Worm (Caenorhabditis elegans): ENCODE results near the gene samp-1.
A peak's percentile ranks its signal among the peaks of the same experiment; 100 is the strongest.

The samp-1 gene

DNA sequence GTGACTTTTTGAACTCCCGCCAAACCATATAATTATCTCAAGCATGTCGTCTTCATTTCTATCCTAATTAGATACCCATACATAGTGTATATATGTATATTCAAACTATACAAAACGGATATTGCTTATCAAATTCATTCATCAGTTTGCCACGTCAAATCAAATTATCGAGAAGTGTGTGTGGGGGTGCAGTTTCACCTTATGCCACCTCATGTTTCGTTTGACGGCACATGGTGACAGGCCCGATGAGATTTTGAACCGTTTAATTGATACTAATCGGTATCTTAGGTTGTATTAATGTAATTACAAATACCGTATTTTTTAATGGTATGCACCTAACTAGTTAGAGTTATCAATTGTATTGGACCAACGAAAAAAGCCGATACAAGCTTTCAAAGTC is 18.0 kb upstream of the samp-1 start:
- no peak for TF ChIP-seq ama-1 (optimal IDR thresholded peaks at IDR 0.05)
- no peak for TF ChIP-seq ama-1 (GFP tag; optimal IDR thresholded peaks at IDR 0.05)
- no peak for TF ChIP-seq B0019.2 (GFP tag; conservative IDR thresholded peaks at IDR 0.05)
- no peak for TF ChIP-seq lsy-27 (tag; optimal IDR thresholded peaks at IDR 0.05; ENCODE audit: borderline replicate concordance, insufficient read depth)
- no peak for TF ChIP-seq ceh-91 (GFP tag; IDR thresholded peaks at IDR 0.05)
- no peak for TF ChIP-seq hmg-20 (GFP tag; IDR thresholded peaks at IDR 0.05)
- TF ChIP-seq C06A6.2 (GFP tag; conservative IDR thresholded peaks at IDR 0.05), result no peak
- TF ChIP-seq pha-4 (tag; optimal IDR thresholded peaks at IDR 0.05), result no peak
- TF ChIP-seq B0336.3 (GFP tag; IDR thresholded peaks at IDR 0.05), result no peak
- TF ChIP-seq T07F8.4 (tag; optimal IDR thresholded peaks at IDR 0.05), result no peak
- TF ChIP-seq fkh-3 (tag; optimal IDR thresholded peaks at IDR 0.05), result no peak
- TF ChIP-seq repo-1 (tag; optimal IDR thresholded peaks at IDR 0.05), result no peak

DNA sequence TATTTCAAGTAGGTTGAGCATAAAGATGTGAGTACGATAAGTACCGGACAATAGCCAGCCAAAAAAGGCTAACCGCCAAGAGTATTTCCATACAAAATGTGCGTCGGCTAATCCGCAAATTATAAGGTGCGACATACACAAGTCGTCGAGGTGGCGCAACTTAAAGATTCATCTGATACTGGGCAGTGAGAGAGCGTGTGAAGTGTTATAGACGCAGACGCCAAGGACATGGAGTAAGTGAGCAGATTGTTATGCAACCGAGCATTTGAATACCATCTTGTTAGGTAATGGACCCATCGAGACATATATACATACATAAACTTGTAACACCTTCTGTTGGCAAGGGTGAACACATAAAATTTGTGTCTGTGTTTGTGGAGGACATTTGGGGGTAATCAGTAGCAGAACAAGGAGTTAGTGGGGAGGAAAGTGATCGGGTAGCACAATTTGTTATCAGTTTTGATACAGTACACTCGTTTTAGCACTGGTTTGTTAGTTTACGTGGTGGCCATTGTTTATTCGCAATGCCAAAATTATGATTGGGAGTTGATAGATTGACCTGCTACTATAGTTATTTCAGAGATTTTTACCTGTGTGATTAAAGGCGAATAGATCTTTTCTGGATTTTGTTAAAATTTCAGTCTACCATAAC is 17.3 kb upstream of the samp-1 start:
- TF ChIP-seq Y95B8A.8 (GFP tag; IDR thresholded peaks at IDR 0.05) (no peak), nhr-80 (tag; optimal IDR thresholded peaks at IDR 0.05) (peak; percentile 17)

DNA sequence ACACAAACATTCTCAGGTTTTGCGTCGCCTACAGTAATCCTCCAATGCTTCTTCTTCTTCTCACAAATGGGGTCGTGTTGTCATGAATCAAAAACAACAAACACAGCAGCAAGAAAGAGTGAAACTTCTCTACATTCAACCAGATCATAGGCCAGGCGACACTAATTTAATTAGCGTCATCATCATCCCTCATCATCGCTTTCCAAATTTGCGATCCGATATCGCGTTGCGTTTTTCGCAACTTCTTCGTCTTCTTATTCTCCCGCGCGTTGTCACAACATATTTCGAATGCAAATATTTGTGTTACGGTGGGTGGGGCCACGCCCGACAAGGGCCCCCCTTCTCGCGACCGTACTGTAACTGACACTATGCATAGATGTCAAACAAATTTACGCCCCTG is 16.2 kb upstream of the samp-1 start:
- no peak for TF ChIP-seq cebp-2 (GFP tag; IDR thresholded peaks at IDR 0.05)
- no peak for TF ChIP-seq nhr-80 (tag; optimal IDR thresholded peaks at IDR 0.05)
- TF ChIP-seq aptf-2 (GFP tag; conservative IDR thresholded peaks at IDR 0.05), result no peak
- no peak for TF ChIP-seq F57A8.1 (GFP tag; optimal IDR thresholded peaks at IDR 0.05)
- TF ChIP-seq mxl-1 (tag; optimal IDR thresholded peaks at IDR 0.05), result no peak
- TF ChIP-seq die-1 (tag; optimal IDR thresholded peaks at IDR 0.05), result no peak
- no peak for TF ChIP-seq egrh-3 (GFP tag; IDR thresholded peaks at IDR 0.05)
- TF ChIP-seq zfh-2 (GFP tag; conservative IDR thresholded peaks at IDR 0.05), result no peak
- no peak for TF ChIP-seq lin-54 (GFP tag; optimal IDR thresholded peaks at IDR 0.05)
- no peak for TF ChIP-seq ceh-91 (GFP tag; IDR thresholded peaks at IDR 0.05)
- no peak for TF ChIP-seq aptf-3 (GFP tag; IDR thresholded peaks at IDR 0.05)
- TF ChIP-seq F37B4.10 (GFP tag; IDR thresholded peaks at IDR 0.05), result no peak
- no peak for TF ChIP-seq F23B12.7 (tag; optimal IDR thresholded peaks at IDR 0.05; ENCODE audit: insufficient read depth)
- no peak for TF ChIP-seq Y95B8A.8 (GFP tag; IDR thresholded peaks at IDR 0.05)
- TF ChIP-seq T07F8.4 (tag; optimal IDR thresholded peaks at IDR 0.05), result no peak
- TF ChIP-seq B0336.3 (GFP tag; IDR thresholded peaks at IDR 0.05), result no peak
- TF ChIP-seq mes-4 (tag; optimal IDR thresholded peaks at IDR 0.05), result no peak
- TF ChIP-seq let-526 (GFP tag; IDR thresholded peaks at IDR 0.05), result no peak
- no peak for TF ChIP-seq snpc-4 (GFP tag; optimal IDR thresholded peaks at IDR 0.05)
- TF ChIP-seq snpc-4 (tag; optimal IDR thresholded peaks at IDR 0.05), result no peak

DNA sequence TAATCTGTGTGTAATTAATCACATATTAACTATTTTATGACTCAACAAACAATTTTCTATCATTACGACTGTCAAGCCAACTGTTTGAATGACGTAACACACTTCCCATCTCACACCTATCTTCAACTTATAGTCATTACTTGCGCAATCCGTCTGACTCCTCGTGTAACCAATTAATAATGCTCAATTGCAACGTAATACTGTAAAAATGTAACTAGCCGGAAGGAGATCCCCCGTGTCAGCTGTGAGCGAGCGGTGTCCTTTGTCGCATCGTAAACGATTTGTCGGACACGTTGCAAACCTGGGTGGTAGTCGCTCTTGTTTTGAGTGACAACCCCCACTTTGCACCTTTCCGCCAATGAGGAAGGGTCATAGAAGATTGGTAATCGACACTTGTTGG is 14.5 kb upstream of the samp-1 start:
- TF ChIP-seq B0261.1 (tag; optimal IDR thresholded peaks at IDR 0.05) (no peak), unc-130 (GFP tag; optimal IDR thresholded peaks at IDR 0.05) (no peak), K12H6.12 (tag; optimal IDR thresholded peaks at IDR 0.05) (no peak), ztf-18 (tag; optimal IDR thresholded peaks at IDR 0.05) (no peak), cebp-1 (GFP tag; IDR thresholded peaks at IDR 0.05) (no peak), cebp-1 (tag; optimal IDR thresholded peaks at IDR 0.05) (no peak), ztf-3 (GFP tag; optimal IDR thresholded peaks at IDR 0.05) (no peak), madf-8 (GFP tag; conservative IDR thresholded peaks at IDR 0.05) (no peak), nfya-1 (tag; optimal IDR thresholded peaks at IDR 0.05; ENCODE audit: borderline replicate concordance, insufficient read depth) (no peak), ccch-3 (GFP tag; optimal IDR thresholded peaks at IDR 0.05) (no peak), F22D6.2 (tag; optimal IDR thresholded peaks at IDR 0.05) (no peak), zim-3 (tag; optimal IDR thresholded peaks at IDR 0.05) (no peak), xnd-1 (tag; optimal IDR thresholded peaks at IDR 0.05) (no peak), mel-28 (tag; optimal IDR thresholded peaks at IDR 0.05; ENCODE audit: borderline replicate concordance) (no peak), lir-1 (GFP tag; conservative IDR thresholded peaks at IDR 0.05) (no peak), egl-18 (GFP tag; IDR thresholded peaks at IDR 0.05) (no peak), sptf-2 (GFP tag; optimal IDR thresholded peaks at IDR 0.05) (no peak), nhr-80 (tag; optimal IDR thresholded peaks at IDR 0.05) (no peak), B0336.3 (GFP tag; IDR thresholded peaks at IDR 0.05) (no peak)

All from whole organism, young adult.